Worm (Caenorhabditis elegans) whole organism, L4/young adult: ENCODE results near the gene sqv-4.

Source experiments
- W03F9.2 ChIP-seq: fragments of 150-350 bp; optimal IDR thresholded peaks from 2 replicates; lab custom pipeline; 2014; ENCODE audit warnings: missing biosample characterization, missing genetic modification characterization
- dao-5 ChIP-seq: sonication (generic microtip); optimal IDR thresholded peaks from 2 replicates; lab custom pipeline; 2016; ENCODE audit warnings: missing genotype, missing genetic modification characterization, moderate library complexity, missing compliant biosample characterization
- him-1 ChIP-seq: sonication (generic microtip); optimal IDR thresholded peaks from 2 replicates; lab custom pipeline; 2016; ENCODE audit warnings: missing genotype, missing genetic modification reagents, missing genetic modification characterization, missing compliant biosample characterization

ce11 chrV:10675978-10676377 is 14.7 kb upstream of the sqv-4 start:
- TF ChIP-seq him-1 (tag; lab: Kevin White, UChicago) (no peak), dao-5 (no peak), W03F9.2 (tag; lab: Kevin White, UChicago) (no peak)
